Worm (Caenorhabditis elegans): ENCODE measurements around the gene T19H12.15.

T19H12.15 gene

ce11 chrV:4889477-4889876, 10.3 kb upstream of the T19H12.15 start, which contains the start of gene ugt-12 (continued):
- peak; percentile 58 for TF ChIP-seq nhr-77 (tag; optimal IDR thresholded peaks at IDR 0.05)

DNA sequence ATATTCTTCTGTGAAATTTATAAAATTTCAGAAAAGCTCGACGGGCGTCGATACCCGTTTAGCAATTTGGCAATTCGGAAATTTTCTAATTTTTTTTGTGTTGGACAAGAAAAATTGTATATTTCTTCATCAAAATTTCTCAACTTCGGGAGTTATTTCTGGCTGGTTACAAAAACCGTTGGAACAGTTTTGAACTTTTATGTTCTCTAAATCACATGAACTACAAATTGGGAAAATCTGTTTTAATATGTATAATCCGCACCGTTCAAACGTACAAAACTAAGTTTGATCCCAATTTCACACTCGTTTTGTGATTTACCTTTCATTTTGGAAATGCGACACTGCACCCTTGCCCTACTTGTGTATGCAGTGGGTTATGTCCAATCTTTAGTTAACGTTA, 6.2 kb upstream of the T19H12.15 start, which contains the start of gene T19H12.3:
TSS of gene T19H12.3 (plus strand) at position 301 of the 400 bp plus-strand sequence.
- TF ChIP-seq ama-1 (optimal IDR thresholded peaks at IDR 0.05): no peak
- no peak for TF ChIP-seq nhr-48 (tag; optimal IDR thresholded peaks at IDR 0.05)
- no peak for TF ChIP-seq hmg-1.1 (GFP tag; IDR thresholded peaks at IDR 0.05)
- no peak for TF ChIP-seq saeg-2 (GFP tag; IDR thresholded peaks at IDR 0.05)
- TF ChIP-seq sdz-12 (GFP tag; optimal IDR thresholded peaks at IDR 0.05): no peak
- no peak for TF ChIP-seq spr-1 (tag; optimal IDR thresholded peaks at IDR 0.05)
- TF ChIP-seq ZK546.5 (tag; optimal IDR thresholded peaks at IDR 0.05): no peak
- TF ChIP-seq nhr-25 (tag; optimal IDR thresholded peaks at IDR 0.05; ENCODE audit: borderline replicate concordance, insufficient read depth): no peak
- no peak for TF ChIP-seq egl-43 (GFP tag; IDR thresholded peaks at IDR 0.05)
- no peak for TF ChIP-seq F44E2.7 (GFP tag; IDR thresholded peaks at IDR 0.05)
- no peak for TF ChIP-seq ceh-20 (GFP tag; IDR thresholded peaks at IDR 0.05)
- no peak for TF ChIP-seq ceh-44 (GFP tag; IDR thresholded peaks at IDR 0.05)
- TF ChIP-seq aha-1 (tag): no peak
- no peak for TF ChIP-seq lin-39 (tag; optimal IDR thresholded peaks at IDR 0.05)
- TF ChIP-seq lsy-2 (tag; optimal IDR thresholded peaks at IDR 0.05): no peak
- no peak for TF ChIP-seq daf-12 (tag; optimal IDR thresholded peaks at IDR 0.05)
- TF ChIP-seq lin-1 (GFP tag; IDR thresholded peaks at IDR 0.05): no peak
- no peak for TF ChIP-seq R02D3.7 (tag; optimal IDR thresholded peaks at IDR 0.05)
- no peak for TF ChIP-seq zfp-2 (tag; optimal IDR thresholded peaks at IDR 0.05)
- TF ChIP-seq fos-1 (tag; optimal IDR thresholded peaks at IDR 0.05): no peak

ce11 chrV:4884490-4884889, 5.3 kb upstream of the T19H12.15 start, which contains the start of gene T19H12.12:
T19H12.12 (plus strand) TSS chrV:4884790.
- TF ChIP-seq ztf-7 (tag; optimal IDR thresholded peaks at IDR 0.05) (no peak), vab-7 (GFP tag; IDR thresholded peaks at IDR 0.05) (no peak), jun-1 (tag; optimal IDR thresholded peaks at IDR 0.05) (no peak), nhr-28 (tag; optimal IDR thresholded peaks at IDR 0.05) (no peak), ceh-82 (tag; optimal IDR thresholded peaks at IDR 0.05) (no peak), nhr-6 (tag; optimal IDR thresholded peaks at IDR 0.05) (no peak), lin-39 (tag; optimal IDR thresholded peaks at IDR 0.05) (no peak), D1046.2 (GFP tag; IDR thresholded peaks at IDR 0.05) (no peak), dmd-8 (GFP tag; IDR thresholded peaks at IDR 0.05) (no peak), madf-5 (GFP tag; IDR thresholded peaks at IDR 0.05) (no peak), dve-1 (tag; optimal IDR thresholded peaks at IDR 0.05; ENCODE audit: insufficient read depth) (no peak), mxl-3 (GFP tag; optimal IDR thresholded peaks at IDR 0.05) (no peak), dmd-6 (GFP tag; IDR thresholded peaks at IDR 0.05) (no peak), Y48G9A.11 (GFP tag; IDR thresholded peaks at IDR 0.05) (no peak), nhr-77 (tag; optimal IDR thresholded peaks at IDR 0.05) (no peak), fos-1 (tag; optimal IDR thresholded peaks at IDR 0.05) (no peak), spr-1 (tag; optimal IDR thresholded peaks at IDR 0.05) (no peak), ceh-20 (GFP tag; IDR thresholded peaks at IDR 0.05) (no peak), gei-8 (GFP tag; optimal IDR thresholded peaks at IDR 0.05) (no peak)

DNA sequence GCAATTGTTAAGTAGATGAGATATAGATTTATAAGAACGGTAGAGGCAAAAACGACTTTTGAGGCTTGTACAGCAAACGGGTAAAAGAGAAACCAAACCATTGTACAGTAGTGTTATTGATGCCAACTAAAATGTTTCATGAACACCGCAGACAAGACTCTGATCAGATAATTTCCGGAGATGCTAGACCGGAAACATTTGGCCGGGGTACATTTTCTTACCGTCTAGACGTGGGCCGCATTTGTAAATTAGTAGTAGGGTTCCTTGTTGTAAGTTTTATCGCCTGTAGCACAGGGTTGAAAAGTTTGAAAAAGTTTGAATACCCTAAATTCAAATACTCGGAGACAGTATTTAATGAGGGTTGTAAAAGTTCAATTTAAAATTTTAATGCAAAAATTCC, 2.2 kb upstream of the T19H12.15 start, which contains the start of gene str-32:
TSS of gene str-32 (minus strand) at position 101 of the 400 bp plus-strand sequence.
- no peak for TF ChIP-seq ZK337.2 (GFP tag; IDR thresholded peaks at IDR 0.05)
- TF ChIP-seq F26F4.8 (GFP tag; conservative IDR thresholded peaks at IDR 0.05): no peak
- TF ChIP-seq nhr-102 (tag; optimal IDR thresholded peaks at IDR 0.05): no peak
- TF ChIP-seq cey-2 (tag; optimal IDR thresholded peaks at IDR 0.05; ENCODE audit: borderline replicate concordance, insufficient read depth): no peak
- TF ChIP-seq nhr-237 (tag; optimal IDR thresholded peaks at IDR 0.05): no peak
- no peak for TF ChIP-seq daf-19 (GFP tag; conservative IDR thresholded peaks at IDR 0.05)
- TF ChIP-seq nhr-6 (tag; optimal IDR thresholded peaks at IDR 0.05): no peak
- TF ChIP-seq ceh-32 (tag; optimal IDR thresholded peaks at IDR 0.05; ENCODE audit: poor library complexity): no peak
- no peak for TF ChIP-seq nhr-76 (tag; optimal IDR thresholded peaks at IDR 0.05)
- TF ChIP-seq ztf-11 (tag; optimal IDR thresholded peaks at IDR 0.05): no peak
- no peak for TF ChIP-seq egl-27 (tag; optimal IDR thresholded peaks at IDR 0.05)
- TF ChIP-seq hlh-11 (tag; optimal IDR thresholded peaks at IDR 0.05): no peak
- no peak for TF ChIP-seq mes-2 (tag; optimal IDR thresholded peaks at IDR 0.05; ENCODE audit: poor library complexity, severe bottlenecking)
- no peak for TF ChIP-seq ZK546.5 (tag; optimal IDR thresholded peaks at IDR 0.05)
- no peak for TF ChIP-seq madf-5 (GFP tag; IDR thresholded peaks at IDR 0.05)
- no peak for TF ChIP-seq zip-11 (GFP tag; IDR thresholded peaks at IDR 0.05)

Measured in whole organism, L4 larva.